Worm (Caenorhabditis elegans) whole organism, L4 larva: ENCODE measurements around the gene fbxc-23.

Experiments
- F49E8.2 ChIP-seq: sonication (generic microtip); optimal IDR thresholded peaks from 2 replicates; lab custom pipeline; 2016; ENCODE audit warnings: missing compliant biosample characterization, mild to moderate bottlenecking, missing genetic modification characterization, borderline replicate concordance
- T26A8.4 ChIP-seq: fragments of 200-800 bp; sonication (Bioruptor generic); IDR thresholded peaks from 2 replicates; pipeline ENCODE4 v1.3.6; 2022; ENCODE audit warnings: missing genetic modification characterization, missing compliant biosample characterization
- ZK546.5 ChIP-seq, 2 experiments: sonication (generic microtip); optimal IDR thresholded peaks; 2 replicates each; lab custom pipeline; 2017; ENCODE audit warnings: missing biosample characterization in 2 of 2, missing genetic modification characterization in 2 of 2
- aha-1 ChIP-seq: fragments of 150-350 bp; peaks from one replicate; lab custom pipeline; 2014; ENCODE audit warnings: missing biosample characterization, missing genetic modification characterization
- arid-1 ChIP-seq: fragments of 200-800 bp; sonication (Bioruptor generic); conservative IDR thresholded peaks from 2 replicates; pipeline ENCODE4 v1.3.6; 2022; ENCODE audit warnings: missing genetic modification reagents, missing genetic modification characterization, missing compliant biosample characterization
- ceh-20 ChIP-seq: fragments of 200-800 bp; sonication (Bioruptor generic); IDR thresholded peaks from 2 replicates; pipeline ENCODE4 v1.3.6; 2022; ENCODE audit warnings: missing genetic modification reagents, missing genetic modification characterization, missing compliant biosample characterization
- ceh-28 ChIP-seq: fragments of 150-350 bp; optimal IDR thresholded peaks from 2 replicates; lab custom pipeline; 2014; ENCODE audit warnings: missing biosample characterization, missing genetic modification reagents, missing genetic modification characterization
- ceh-44 ChIP-seq: fragments of 200-800 bp; sonication (Bioruptor generic); IDR thresholded peaks from 2 replicates; pipeline ENCODE4 v1.3.6; 2022; ENCODE audit warnings: missing genetic modification reagents, missing genetic modification characterization, missing compliant biosample characterization
- ces-1 ChIP-seq: fragments of 150-350 bp; sonication (generic microtip); optimal IDR thresholded peaks from 4 replicates; lab custom pipeline; 2014; ENCODE audit warnings: missing biosample characterization, missing genetic modification reagents, missing genetic modification characterization
- daf-12 ChIP-seq: fragments of 150-350 bp; optimal IDR thresholded peaks from 2 replicates; lab custom pipeline; 2014; ENCODE audit warnings: missing biosample characterization, missing genetic modification reagents, missing genetic modification characterization
- daf-16 ChIP-seq, 3 experiments: sonication (generic microtip); optimal IDR thresholded peaks; 2 replicates each; lab custom pipeline; 2016 to 2017; ENCODE audit warnings: missing genetic modification characterization in 3 of 3, missing genetic modification reagents in 3 of 3, mild to moderate bottlenecking in 2 of 3, missing compliant biosample characterization in 2 of 3, missing biosample characterization in 1 of 3, moderate library complexity in 1 of 3
- daf-8 ChIP-seq: fragments of 200-800 bp; sonication (Bioruptor generic); IDR thresholded peaks from 2 replicates; pipeline ENCODE4 v1.3.6; 2022; ENCODE audit warnings: missing genetic modification characterization, missing compliant biosample characterization
- dmd-6 ChIP-seq: fragments of 200-800 bp; sonication (Bioruptor generic); IDR thresholded peaks from 2 replicates; pipeline ENCODE4 v1.3.6; 2022; ENCODE audit warnings: missing genetic modification reagents, missing genetic modification characterization, missing compliant biosample characterization
- dmd-9 ChIP-seq: fragments of 200-800 bp; sonication (Bioruptor generic); IDR thresholded peaks from 2 replicates; pipeline ENCODE4 v1.3.6; 2022; ENCODE audit warnings: missing genetic modification reagents, missing genetic modification characterization, missing compliant biosample characterization
- dpl-1 ChIP-seq: fragments of 150-350 bp; optimal IDR thresholded peaks from 2 replicates; lab custom pipeline; 2014; ENCODE audit warnings: missing biosample characterization, missing genetic modification reagents, missing genetic modification characterization
- dve-1 ChIP-seq: sonication (generic microtip); optimal IDR thresholded peaks from 2 replicates; lab custom pipeline; 2017; ENCODE audit warnings: antibody characterized with exemption, mild to moderate bottlenecking, missing genetic modification characterization, missing compliant biosample characterization; ENCODE audit not compliant: insufficient read depth
- egl-27 ChIP-seq: sonication (generic microtip); optimal IDR thresholded peaks from 3 replicates; lab custom pipeline; 2017; ENCODE audit warnings: missing biosample characterization, missing genetic modification reagents, missing genetic modification characterization
- fkh-10 ChIP-seq: fragments of 150-350 bp; optimal IDR thresholded peaks from 2 replicates; lab custom pipeline; 2014; ENCODE audit warnings: missing biosample characterization, missing genetic modification reagents, missing genetic modification characterization
- hif-1 ChIP-seq, 2 experiments: sonication (generic microtip); optimal IDR thresholded peaks; 2 replicates each; lab custom pipeline; 2016 to 2017; ENCODE audit warnings: missing compliant biosample characterization in 2 of 2, missing genetic modification characterization in 2 of 2, missing genetic modification reagents in 2 of 2, missing genotype in 2 of 2, mild to moderate bottlenecking in 1 of 2
- hlh-30 ChIP-seq: sonication (generic microtip); optimal IDR thresholded peaks from 2 replicates; lab custom pipeline; 2017; ENCODE audit warnings: antibody characterized with exemption, mild to moderate bottlenecking, missing genetic modification characterization, missing compliant biosample characterization; ENCODE audit not compliant: insufficient read depth
- hmg-1.1 ChIP-seq: fragments of 200-800 bp; sonication (Bioruptor generic); IDR thresholded peaks from 2 replicates; pipeline ENCODE4 v1.3.6; 2022; ENCODE audit warnings: missing genetic modification reagents, missing genetic modification characterization, missing compliant biosample characterization
- lin-13 ChIP-seq: fragments of 150-350 bp; optimal IDR thresholded peaks from 2 replicates; lab custom pipeline; 2014; ENCODE audit warnings: missing biosample characterization, missing genetic modification reagents, missing genetic modification characterization
- lin-15B ChIP-seq: fragments of 150-350 bp; sonication (generic microtip); optimal IDR thresholded peaks from 3 replicates; lab custom pipeline; 2014; ENCODE audit warnings: missing biosample characterization, missing genetic modification characterization
- lin-38 ChIP-seq: fragments of 200-800 bp; sonication (Bioruptor generic); IDR thresholded peaks from 2 replicates; pipeline ENCODE4 v1.3.6; 2022; ENCODE audit warnings: missing genetic modification reagents, missing genetic modification characterization, missing compliant biosample characterization
- lir-3 ChIP-seq: sonication (generic microtip); optimal IDR thresholded peaks from 2 replicates; lab custom pipeline; 2016; ENCODE audit warnings: mild to moderate bottlenecking, missing genetic modification characterization, missing compliant biosample characterization
- lsy-2 ChIP-seq, 2 experiments: fragments of 150-350 bp in 1 of 2; sonication (generic microtip) in 1 of 2; optimal IDR thresholded peaks; 2 replicates each; lab custom pipeline; 2014 to 2017; ENCODE audit warnings: missing biosample characterization in 2 of 2, missing genetic modification characterization in 2 of 2
- mes-2 ChIP-seq: sonication (generic microtip); optimal IDR thresholded peaks from 2 replicates; lab custom pipeline; 2016; ENCODE audit warnings: missing genotype, mild to moderate bottlenecking, missing genetic modification characterization, missing compliant biosample characterization; ENCODE audit not compliant: poor library complexity, severe bottlenecking
- mxl-2 ChIP-seq: fragments of 200-800 bp; sonication (Bioruptor generic); conservative IDR thresholded peaks from 2 replicates; pipeline ENCODE4 v1.3.6; 2022; ENCODE audit warnings: missing genetic modification reagents, missing genetic modification characterization, missing compliant biosample characterization
- nhr-25 ChIP-seq: sonication (generic microtip); optimal IDR thresholded peaks from 2 replicates; lab custom pipeline; 2017; ENCODE audit warnings: missing genetic modification characterization, mild to moderate bottlenecking, missing compliant biosample characterization, antibody characterized with exemption, moderate library complexity, borderline replicate concordance; ENCODE audit not compliant: insufficient read depth
- nhr-28 ChIP-seq: fragments of 150-350 bp; optimal IDR thresholded peaks from 2 replicates; lab custom pipeline; 2014; ENCODE audit warnings: missing biosample characterization, missing genetic modification characterization
- nhr-41 ChIP-seq: fragments of 200-800 bp; sonication (Bioruptor generic); IDR thresholded peaks from 2 replicates; pipeline ENCODE4 v1.3.6; 2022; ENCODE audit warnings: missing genetic modification reagents, missing genetic modification characterization, missing compliant biosample characterization
- nhr-6 ChIP-seq: fragments of 150-350 bp; optimal IDR thresholded peaks from 2 replicates; lab custom pipeline; 2014; ENCODE audit warnings: missing biosample characterization, missing genetic modification characterization
- rbr-2 ChIP-seq: sonication (generic microtip); optimal IDR thresholded peaks from 2 replicates; lab custom pipeline; 2016; ENCODE audit warnings: missing genotype, missing genetic modification characterization, missing compliant biosample characterization
- spr-3 ChIP-seq: fragments of 200-800 bp; sonication (Bioruptor generic); optimal IDR thresholded peaks from 2 replicates; lab custom pipeline; 2018; ENCODE audit warnings: mild to moderate bottlenecking, missing genetic modification characterization, missing compliant biosample characterization
- unc-130 ChIP-seq: sonication (generic microtip); optimal IDR thresholded peaks from 2 replicates; lab custom pipeline; 2016; ENCODE audit warnings: missing genetic modification reagents, missing genetic modification characterization, missing compliant biosample characterization
- unc-62 ChIP-seq, 3 experiments: fragments of 150-350 bp in 1 of 3; sonication (generic microtip); optimal IDR thresholded peaks in 2 of 3; peaks in 1 of 3; 1 replicate in 1 of 3; 2 replicates in 2 of 3; lab custom pipeline; 2014 to 2017; ENCODE audit warnings: missing biosample characterization in 3 of 3, missing genetic modification characterization in 3 of 3, missing genetic modification reagents in 3 of 3, missing genotype in 1 of 3
- ztf-7 ChIP-seq: fragments of 150-350 bp; optimal IDR thresholded peaks from 2 replicates; lab custom pipeline; 2014; ENCODE audit warnings: missing biosample characterization, missing genetic modification characterization

Gene fbxc-23

ce11 chrII:13596505-13596977 lies at the start of gene fbxc-23, which contains the start of gene csc-1:
fbxc-23 (minus strand) TSS chrII:13596555.
csc-1 (plus strand) TSS chrII:13596955.
- no peak for TF ChIP-seq T26A8.4
- TF ChIP-seq mes-2 (tag; lab: Kevin White, UChicago): peak; percentile 67
- TF ChIP-seq ceh-28 (tag; lab: Kevin White, UChicago): no peak
- peak; percentile 1 for TF ChIP-seq rbr-2 (tag; lab: Kevin White, UChicago)
- TF ChIP-seq ces-1 (GFP tag; lab: Kevin White, UChicago): no peak
- peak; percentile 22 for TF ChIP-seq nhr-28 (tag; lab: Kevin White, UChicago)
- TF ChIP-seq hmg-1.1 (GFP tag; lab: Robert Waterston, UW): 0 out of 2 replicates have a peak, but pooled peaks have one; percentile 15
- peak; percentile 70 for TF ChIP-seq lin-38
- TF ChIP-seq ceh-20 (GFP tag; lab: Robert Waterston, UW): no peak
- TF ChIP-seq daf-16 (GFP tag; optimal IDR thresholded peaks at IDR 0.05; lab: Kevin White, UChicago): no peak
- TF ChIP-seq daf-16 (tag; optimal IDR thresholded peaks at IDR 0.05; lab: Kevin White, UChicago): peak; percentile 50
- peak; percentile 20 for TF ChIP-seq fkh-10
- peak; percentile 17 for TF ChIP-seq unc-130 (GFP tag; lab: Kevin White, UChicago)
- no peak for TF ChIP-seq arid-1
- peak; percentile 90 for TF ChIP-seq dpl-1
- no peak for TF ChIP-seq nhr-41 (GFP tag; lab: Robert Waterston, UW)
- TF ChIP-seq daf-12 (tag; lab: Kevin White, UChicago): no peak
- no peak for TF ChIP-seq lin-15B (tag; lab: Kevin White, UChicago)
- TF ChIP-seq dmd-6 (GFP tag; lab: Robert Waterston, UW): no peak
- peak; percentile 52 for TF ChIP-seq hlh-30 (tag; lab: Kevin White, UChicago)
- TF ChIP-seq nhr-25 (tag; lab: Kevin White, UChicago): no peak
- TF ChIP-seq dmd-9 (GFP tag; lab: Robert Waterston, UW): no peak
- peak; percentile 56 to 98 for TF ChIP-seq lsy-2 (tag; optimal IDR thresholded peaks at IDR 0.05; lab: Kevin White, UChicago)
- no peak for TF ChIP-seq mxl-2 (GFP tag; lab: Robert Waterston, UW)
- no peak for TF ChIP-seq ZK546.5 (tag; optimal IDR thresholded peaks at IDR 0.05; lab: Kevin White, UChicago)
- peak; percentile 37 for TF ChIP-seq dve-1 (tag; lab: Kevin White, UChicago)
- no peak for TF ChIP-seq daf-8 (GFP tag; lab: Robert Waterston, UW)

ce11 chrII:13641311-13641710 lies 45.0 kb upstream of the fbxc-23 start, which contains the start of gene fbxa-167:
fbxa-167 (plus strand) TSS chrII:13641489.
- TF ChIP-seq ceh-44 (no peak), unc-62 (GFP tag; optimal IDR thresholded peaks at IDR 0.05 in 1 of 2; lab: Kevin White, UChicago) (peak in 1 of 2 experiments; percentile 32), unc-62 (tag; optimal IDR thresholded peaks at IDR 0.05; lab: Kevin White, UChicago) (no peak), F49E8.2 (tag; lab: Kevin White, UChicago) (no peak), dmd-9 (GFP tag; lab: Robert Waterston, UW) (no peak), nhr-6 (tag; lab: Kevin White, UChicago) (no peak), hif-1 (tag; optimal IDR thresholded peaks at IDR 0.05; lab: Kevin White, UChicago) (no peak), aha-1 (tag; lab: Kevin White, UChicago) (peak; percentile 16), mes-2 (tag; lab: Kevin White, UChicago) (no peak), egl-27 (tag; lab: Kevin White, UChicago) (no peak), ztf-7 (tag; lab: Kevin White, UChicago) (no peak), lin-13 (no peak), lsy-2 (tag; optimal IDR thresholded peaks at IDR 0.05; lab: Kevin White, UChicago) (peak in 1 of 2 experiments; percentile 15), ceh-28 (tag; lab: Kevin White, UChicago) (no peak), daf-12 (tag; lab: Kevin White, UChicago) (no peak), spr-3 (no peak), lir-3 (no peak)
